Fruit fly (Drosophila melanogaster) whole organism, prepupa: ENCODE measurements around the gene Polr2A.

Experiments used
- Blimp-1 ChIP-seq: fragments of 200-800 bp; sonication (Bioruptor generic); optimal IDR thresholded peaks from 3 replicates; lab custom pipeline; 2017; ENCODE audit warnings: missing biosample characterization, missing genetic modification characterization, mild to moderate bottlenecking, moderate library complexity, missing genetic modification reagents
- CG11762 ChIP-seq: fragments of 200-800 bp; sonication (Bioruptor generic); optimal IDR thresholded peaks from 3 replicates; lab custom pipeline; 2016; ENCODE audit warnings: missing biosample characterization, missing genetic modification characterization; ENCODE audit not compliant: insufficient read depth
- CG15336 ChIP-seq: fragments of 200-800 bp; sonication (Bioruptor generic); IDR thresholded peaks from 2 replicates; pipeline ENCODE4 v1.3.6; 2022; ENCODE audit warnings: missing biosample characterization, missing genetic modification characterization
- CG1621 ChIP-seq: fragments of 200-800 bp; sonication (Bioruptor generic); optimal IDR thresholded peaks from 3 replicates; lab custom pipeline; 2018; ENCODE audit warnings: missing biosample characterization, mild to moderate bottlenecking, missing genetic modification characterization
- CG16779 ChIP-seq: fragments of 200-800 bp; sonication (Bioruptor generic); optimal IDR thresholded peaks from 3 replicates; lab custom pipeline; 2017; ENCODE audit warnings: missing biosample characterization, mild to moderate bottlenecking, missing genetic modification characterization
- CG32006 ChIP-seq: fragments of 200-800 bp; sonication (Bioruptor generic); optimal IDR thresholded peaks from 3 replicates; lab custom pipeline; 2017; ENCODE audit warnings: missing biosample characterization, mild to moderate bottlenecking, missing genetic modification characterization
- CG34406 ChIP-seq: fragments of 200-800 bp; sonication (Bioruptor generic); optimal IDR thresholded peaks from 3 replicates; lab custom pipeline; 2016; ENCODE audit warnings: missing biosample characterization, missing genetic modification characterization
- CG3919 ChIP-seq: fragments of 200-800 bp; sonication (Bioruptor generic); optimal IDR thresholded peaks from 3 replicates; lab custom pipeline; 2016; ENCODE audit warnings: missing biosample characterization, missing genetic modification characterization
- CG4318 ChIP-seq: fragments of 200-800 bp; sonication (Bioruptor generic); optimal IDR thresholded peaks from 3 replicates; lab custom pipeline; 2017; ENCODE audit warnings: missing biosample characterization, mild to moderate bottlenecking, missing genetic modification characterization
- CG6163 ChIP-seq: fragments of 200-800 bp; sonication (Bioruptor generic); IDR thresholded peaks from 3 replicates; pipeline ENCODE4 v1.3.6; 2022; ENCODE audit warnings: missing biosample characterization, missing genetic modification characterization
- CG6276 ChIP-seq: fragments of 200-800 bp; sonication (Bioruptor generic); optimal IDR thresholded peaks from 2 replicates; lab custom pipeline; 2017; ENCODE audit warnings: missing biosample characterization, mild to moderate bottlenecking, missing genetic modification characterization
- CG6792 ChIP-seq: fragments of 200-800 bp; sonication (Bioruptor generic); optimal IDR thresholded peaks from 3 replicates; lab custom pipeline; 2016; ENCODE audit warnings: missing biosample characterization, missing genetic modification characterization
- CG6854 ChIP-seq: fragments of 200-800 bp; sonication (Bioruptor generic); optimal IDR thresholded peaks from 2 replicates; lab custom pipeline; 2017; ENCODE audit warnings: missing biosample characterization, mild to moderate bottlenecking, missing genetic modification characterization
- CG7368 ChIP-seq: fragments of 200-800 bp; sonication (Bioruptor generic); optimal IDR thresholded peaks from 3 replicates; lab custom pipeline; 2016; ENCODE audit warnings: missing biosample characterization, missing genetic modification characterization
- CG8119 ChIP-seq: fragments of 200-800 bp; sonication (Bioruptor generic); IDR thresholded peaks from 3 replicates; pipeline ENCODE4 v1.3.6; 2022; ENCODE audit warnings: missing biosample characterization, missing genetic modification characterization
- CG8632 ChIP-seq: fragments of 200-800 bp; sonication (Bioruptor generic); optimal IDR thresholded peaks from 3 replicates; lab custom pipeline; 2016; ENCODE audit warnings: missing biosample characterization, missing genetic modification characterization
- CG9139 ChIP-seq: fragments of 200-800 bp; sonication (Bioruptor generic); optimal IDR thresholded peaks from 3 replicates; lab custom pipeline; 2017; ENCODE audit warnings: missing biosample characterization, mild to moderate bottlenecking, missing genetic modification characterization
- Eip75B ChIP-seq: fragments of 200-800 bp; sonication (Bioruptor generic); optimal IDR thresholded peaks from 3 replicates; lab custom pipeline; 2016; ENCODE audit warnings: missing biosample characterization, missing genetic modification characterization
- Hr38 ChIP-seq: sonication (Bioruptor generic); optimal IDR thresholded peaks from 2 replicates; lab custom pipeline; 2016; ENCODE audit warnings: missing biosample characterization, missing genetic modification characterization
- Lpt ChIP-seq: fragments of 200-800 bp; sonication (Bioruptor generic); optimal IDR thresholded peaks from 3 replicates; lab custom pipeline; 2016; ENCODE audit warnings: missing biosample characterization, missing genetic modification characterization
- Met ChIP-seq: fragments of 200-800 bp; sonication (Bioruptor generic); optimal IDR thresholded peaks from 3 replicates; lab custom pipeline; 2016; ENCODE audit warnings: missing biosample characterization, missing genetic modification characterization
- Smox ChIP-seq: fragments of 200-800 bp; sonication (Bioruptor generic); optimal IDR thresholded peaks from 3 replicates; lab custom pipeline; 2016; ENCODE audit warnings: missing biosample characterization, missing genetic modification characterization
- Sox102F ChIP-seq: fragments of 200-800 bp; sonication (Bioruptor generic); optimal IDR thresholded peaks from 2 replicates; lab custom pipeline; 2016; ENCODE audit warnings: missing biosample characterization, mild to moderate bottlenecking, missing genetic modification characterization
- Sox14 ChIP-seq: fragments of 200-800 bp; sonication (Bioruptor generic); optimal IDR thresholded peaks from 3 replicates; lab custom pipeline; 2016; ENCODE audit warnings: missing biosample characterization, missing genetic modification characterization
- Sox15 ChIP-seq: fragments of 200-800 bp; sonication (Bioruptor generic); optimal IDR thresholded peaks from 3 replicates; lab custom pipeline; 2016; ENCODE audit warnings: missing biosample characterization, missing genetic modification characterization
- achi ChIP-seq: fragments of 200-800 bp; sonication (Bioruptor generic); optimal IDR thresholded peaks from 3 replicates; lab custom pipeline; 2016; ENCODE audit warnings: missing biosample characterization, missing genetic modification characterization
- acj6 ChIP-seq: fragments of 200-800 bp; sonication (Bioruptor generic); optimal IDR thresholded peaks from 3 replicates; lab custom pipeline; 2016; ENCODE audit warnings: missing biosample characterization, missing genetic modification characterization
- cyc ChIP-seq: fragments of 200-800 bp; sonication (Bioruptor generic); optimal IDR thresholded peaks from 3 replicates; lab custom pipeline; 2016; ENCODE audit warnings: missing biosample characterization, missing genetic modification characterization
- dac ChIP-seq: fragments of 200-800 bp; sonication (Bioruptor generic); optimal IDR thresholded peaks from 2 replicates; lab custom pipeline; 2017; ENCODE audit warnings: missing biosample characterization, mild to moderate bottlenecking, missing genetic modification characterization
- eg ChIP-seq: fragments of 200-800 bp; sonication (Bioruptor generic); IDR thresholded peaks from 3 replicates; pipeline ENCODE4 v1.3.6; 2022; ENCODE audit warnings: missing biosample characterization, missing genetic modification characterization
- esn ChIP-seq: fragments of 200-800 bp; sonication (Bioruptor generic); optimal IDR thresholded peaks from 2 replicates; lab custom pipeline; 2016; ENCODE audit warnings: missing biosample characterization, mild to moderate bottlenecking, missing genetic modification characterization, moderate library complexity
- fd59A ChIP-seq: fragments of 200-800 bp; sonication (Bioruptor generic); optimal IDR thresholded peaks from 2 replicates; lab custom pipeline; 2017; ENCODE audit warnings: missing biosample characterization, mild to moderate bottlenecking, missing genetic modification characterization, missing genetic modification reagents
- fd85E ChIP-seq: fragments of 200-800 bp; sonication (Bioruptor generic); optimal IDR thresholded peaks from 3 replicates; lab custom pipeline; 2016; ENCODE audit warnings: missing biosample characterization, missing genetic modification characterization
- fkh ChIP-seq: fragments of 200-800 bp; sonication (Bioruptor generic); optimal IDR thresholded peaks from 3 replicates; lab custom pipeline; 2017; ENCODE audit warnings: missing biosample characterization, mild to moderate bottlenecking, missing genetic modification characterization, moderate library complexity
- pdm3 ChIP-seq: fragments of 200-800 bp; sonication (Bioruptor generic); optimal IDR thresholded peaks from 3 replicates; lab custom pipeline; 2016; ENCODE audit warnings: missing biosample characterization, missing genetic modification characterization
- salr ChIP-seq, 2 experiments: fragments of 200-800 bp; sonication (Bioruptor generic); optimal IDR thresholded peaks; 3 replicates each; lab custom pipeline; 2016 to 2018; ENCODE audit warnings: missing biosample characterization in 2 of 2, missing genetic modification characterization in 2 of 2, mild to moderate bottlenecking in 1 of 2
- spab ChIP-seq: fragments of 200-800 bp; sonication (Bioruptor generic); optimal IDR thresholded peaks from 2 replicates; lab custom pipeline; 2017; ENCODE audit warnings: missing biosample characterization, mild to moderate bottlenecking, missing genetic modification characterization, missing genetic modification reagents
- ss ChIP-seq, 2 experiments: fragments of 200-800 bp; sonication (Bioruptor generic); optimal IDR thresholded peaks; 2 replicates in 1 of 2; 3 replicates in 1 of 2; lab custom pipeline; 2017 to 2018; ENCODE audit warnings: mild to moderate bottlenecking in 2 of 2, missing biosample characterization in 2 of 2, missing genetic modification characterization in 2 of 2, moderate library complexity in 1 of 2
- svp ChIP-seq: fragments of 200-800 bp; sonication (Bioruptor generic); peaks from one replicate; lab custom pipeline; 2016; ENCODE audit warnings: missing biosample characterization, missing genetic modification characterization
- topi ChIP-seq: fragments of 200-800 bp; sonication (Bioruptor generic); optimal IDR thresholded peaks from 3 replicates; lab custom pipeline; 2016; ENCODE audit warnings: missing biosample characterization, missing genetic modification characterization
- vri ChIP-seq: fragments of 200-800 bp; sonication (Bioruptor generic); optimal IDR thresholded peaks from 3 replicates; lab custom pipeline; 2016; ENCODE audit warnings: missing biosample characterization, mild to moderate bottlenecking, missing genetic modification characterization

The Polr2A gene

DNA sequence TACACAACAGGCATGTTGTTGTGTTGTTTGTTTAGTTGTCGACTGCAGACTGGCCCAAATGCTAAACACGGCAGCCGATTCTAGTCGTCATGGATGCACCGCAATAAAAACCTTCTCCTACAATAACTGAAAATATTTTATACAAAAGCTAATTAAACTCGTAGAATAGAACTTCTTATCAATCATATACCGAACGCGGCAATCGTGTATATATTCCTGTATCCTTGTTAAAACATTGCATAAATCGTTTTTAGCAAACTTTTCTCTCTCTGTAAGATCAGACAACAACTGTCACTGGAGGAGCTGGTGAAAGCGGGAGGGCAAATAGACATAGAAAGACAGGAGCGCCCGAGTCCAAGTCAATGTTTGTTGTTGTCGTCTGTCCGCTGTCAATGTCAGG is 21.4 kb downstream of the Polr2A start (continued):
- TF ChIP-seq CG6854 (GFP tag; lab: Kevin White, UChicago) (no peak), dac (GFP tag; lab: Kevin White, UChicago) (peak; percentile 19), Hr38 (GFP tag; lab: Kevin White, UChicago) (no peak), CG16779 (tag; lab: Kevin White, UChicago) (peak; percentile 37), CG7368 (peak; percentile 29), svp (peak; percentile 11), Met (GFP tag; lab: Kevin White, UChicago) (peak; percentile 2), cyc (GFP tag; lab: Kevin White, UChicago) (peak; percentile 13), CG6792 (GFP tag; lab: Kevin White, UChicago) (no peak), CG15336 (GFP tag; lab: Robert Waterston, UW) (peak; percentile 76), Smox (GFP tag; lab: Kevin White, UChicago) (no peak), pdm3 (GFP tag; lab: Kevin White, UChicago) (peak; percentile 54), Sox14 (GFP tag; lab: Kevin White, UChicago) (peak; percentile 61), esn (GFP tag; lab: Kevin White, UChicago) (no peak), CG9139 (GFP tag; lab: Kevin White, UChicago) (no peak)
- TF ChIP-seq, all 60 proteins: peak for 36

DNA sequence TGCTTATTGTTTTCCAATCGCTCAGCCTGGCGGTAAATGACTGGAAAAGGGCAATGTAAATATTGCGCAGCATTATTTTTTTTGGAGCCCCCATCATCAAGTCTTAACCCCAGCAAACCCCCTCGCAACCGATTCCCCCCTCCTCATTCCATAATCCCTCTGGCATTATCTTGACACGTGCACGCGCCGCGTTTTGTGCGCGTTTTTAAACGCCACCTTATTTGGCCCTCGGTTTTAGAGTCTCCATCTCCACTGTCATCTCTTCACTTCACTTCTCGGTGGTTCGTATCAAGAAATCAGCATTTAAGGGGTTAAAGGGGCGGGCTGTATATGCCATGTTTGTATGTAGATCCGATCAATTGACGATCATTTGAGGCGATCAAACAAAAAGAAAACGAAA is 23.2 kb downstream of the Polr2A start:
- no peak for TF ChIP-seq Sox15 (GFP tag; lab: Kevin White, UChicago)
- TF ChIP-seq Met (GFP tag; lab: Kevin White, UChicago): no peak
- no peak for TF ChIP-seq CG1621
- no peak for TF ChIP-seq dac (GFP tag; lab: Kevin White, UChicago)
- no peak for TF ChIP-seq cyc (GFP tag; lab: Kevin White, UChicago)
- no peak for TF ChIP-seq fkh (GFP tag; lab: Kevin White, UChicago)
- no peak for TF ChIP-seq Blimp-1
- no peak for TF ChIP-seq CG11762 (GFP tag; lab: Kevin White, UChicago)
- no peak for TF ChIP-seq CG8632 (GFP tag; lab: Kevin White, UChicago)
- TF ChIP-seq, all 60 proteins: peak for 0

DNA sequence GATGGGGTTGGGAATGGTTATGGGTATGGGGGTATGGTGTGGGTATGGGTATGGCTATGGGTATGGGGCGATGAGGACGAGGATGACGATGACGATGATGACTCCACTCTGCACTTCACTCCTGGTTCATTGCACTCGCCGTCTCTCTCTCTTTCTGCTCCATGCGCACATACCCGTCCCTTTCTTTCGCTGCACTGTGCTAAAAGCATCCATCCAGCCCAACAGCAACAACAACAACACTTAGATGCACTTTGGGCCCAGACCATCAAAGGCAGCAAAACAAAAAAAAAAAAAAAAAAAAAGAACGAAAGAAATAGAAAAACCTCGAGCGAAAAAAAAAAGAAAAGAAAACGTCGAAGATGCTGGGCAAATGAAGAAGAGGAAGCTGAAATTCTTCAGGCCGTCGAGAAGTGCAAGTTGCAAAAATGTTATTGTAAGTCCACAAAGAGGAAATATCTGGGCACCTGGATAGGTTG is 25.1 kb downstream of the Polr2A start:
- TF ChIP-seq CG32006 (GFP tag; lab: Kevin White, UChicago) (peak; percentile 7), CG8119 (GFP tag; lab: Robert Waterston, UW) (peak; percentile 47; the same call in 2 of the 3 replicates), pdm3 (GFP tag; lab: Kevin White, UChicago) (no peak), Eip75B (GFP tag; lab: Kevin White, UChicago) (no peak), dac (GFP tag; lab: Kevin White, UChicago) (no peak), Lpt (GFP tag; lab: Kevin White, UChicago) (peak; percentile 44), Hr38 (GFP tag; lab: Kevin White, UChicago) (no peak), Sox102F (GFP tag; lab: Kevin White, UChicago) (no peak), fd59A (GFP tag; lab: Kevin White, UChicago) (no peak), spab (no peak), CG34406 (no peak), CG6276 (GFP tag; lab: Kevin White, UChicago) (peak; percentile 43), CG6163 (GFP tag; lab: Robert Waterston, UW) (peak; percentile 53; the same call in 2 of the 3 replicates), CG15336 (GFP tag; lab: Robert Waterston, UW) (peak; percentile 7; the same call in 1 of the 2 replicates), fd85E (no peak), eg (GFP tag; lab: Robert Waterston, UW) (peak; percentile 16; the same call in 1 of the 3 replicates)

DNA sequence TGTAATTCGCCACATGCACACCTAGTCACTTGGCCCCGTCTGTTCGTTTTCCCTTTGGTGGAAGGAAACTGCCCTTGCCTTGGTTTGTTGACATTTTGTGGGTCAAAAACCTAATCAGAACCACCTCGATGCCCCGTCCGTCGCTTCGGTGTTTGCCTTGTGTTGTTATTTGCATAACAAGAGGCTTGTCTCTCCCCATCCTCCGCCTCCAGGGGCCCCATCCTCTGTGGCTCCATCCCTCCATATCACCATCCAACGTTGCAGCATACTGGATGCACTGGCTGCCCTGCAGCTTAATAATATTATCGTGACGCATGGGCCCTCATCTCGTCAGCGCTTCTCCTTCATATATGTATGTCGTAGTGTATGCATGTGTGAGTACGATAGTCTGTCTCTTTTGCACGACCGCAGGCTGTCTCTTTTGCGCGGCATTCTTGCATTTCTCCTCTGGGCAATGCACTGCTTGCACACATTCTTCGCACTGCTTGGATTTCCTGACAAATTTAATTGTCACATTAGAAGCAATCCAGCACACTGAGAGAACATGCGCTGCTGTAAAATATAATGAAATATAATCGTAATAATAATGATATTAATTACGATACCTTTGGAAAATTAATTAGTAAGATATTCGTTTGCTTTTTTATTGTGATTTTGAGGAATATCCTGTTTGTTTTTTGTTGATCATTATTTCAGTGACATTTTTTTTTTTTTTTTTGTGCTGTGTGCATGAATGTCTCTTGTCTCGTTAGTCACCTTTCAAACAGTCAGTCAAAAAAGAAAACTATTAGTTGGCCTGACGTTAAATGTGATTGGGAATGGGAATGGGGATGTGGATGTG is 25.8 kb downstream of the Polr2A start:
- TF ChIP-seq CG6163 (GFP tag; lab: Robert Waterston, UW) (peak; percentile 49; the same call in 2 of the 3 replicates), CG32006 (GFP tag; lab: Kevin White, UChicago) (peak; percentile 60), CG15336 (GFP tag; lab: Robert Waterston, UW) (peak; percentile 65), vri (GFP tag; lab: Kevin White, UChicago) (peak; percentile 60), esn (GFP tag; lab: Kevin White, UChicago) (peak; percentile 5), salr (GFP tag; optimal IDR thresholded peaks at IDR 0.05; lab: Kevin White, UChicago) (peak in 1 of 2 experiments; percentile 66), svp (peak; percentile 16), ss (GFP tag; optimal IDR thresholded peaks at IDR 0.05; lab: Kevin White, UChicago) (peak in 1 of 2 experiments; percentile 38), Sox15 (GFP tag; lab: Kevin White, UChicago) (no peak), Eip75B (GFP tag; lab: Kevin White, UChicago) (no peak), topi (GFP tag; lab: Kevin White, UChicago) (no peak), achi (peak; percentile 40), CG3919 (peak; percentile 20), CG4318 (peak; percentile 27), acj6 (peak; percentile 19), CG34406 (no peak), eg (GFP tag; lab: Robert Waterston, UW) (peak; percentile 43; the same call in 1 of the 3 replicates), fkh (GFP tag; lab: Kevin White, UChicago) (peak; percentile 51), CG16779 (tag; lab: Kevin White, UChicago) (no peak), Met (GFP tag; lab: Kevin White, UChicago) (peak; percentile 25)
